Worm (Caenorhabditis elegans): ENCODE data around the gene eftu-2.

Gene eftu-2

DNA sequence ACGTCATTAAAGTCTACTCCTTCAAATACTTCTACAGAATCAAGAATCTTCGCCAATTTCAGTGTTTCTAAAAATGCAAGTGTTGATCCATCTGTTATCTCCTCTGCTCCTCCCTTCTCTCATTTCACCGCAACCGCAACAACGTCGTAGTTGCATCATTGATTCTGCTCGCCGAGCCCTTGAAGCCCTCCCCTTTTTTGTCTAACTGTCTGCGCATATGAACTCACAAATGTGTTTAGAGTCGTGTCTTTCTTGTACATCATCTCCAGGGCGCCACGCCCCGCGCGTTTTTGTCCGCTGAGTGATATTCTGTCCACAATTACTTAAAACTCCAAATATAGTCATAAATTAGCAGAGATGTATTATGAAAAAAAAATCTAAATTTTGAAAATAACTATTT is 21.4 kb upstream of the eftu-2 start:
- no peak for TF ChIP-seq zip-5 (tag; optimal IDR thresholded peaks at IDR 0.05)
- peak; percentile 29 for TF ChIP-seq ceh-31 (tag; optimal IDR thresholded peaks at IDR 0.05)
- peak; percentile 72 for TF ChIP-seq unc-42 (tag; optimal IDR thresholded peaks at IDR 0.05)
- TF ChIP-seq ama-1 (optimal IDR thresholded peaks at IDR 0.05) = no peak
- peak; percentile 0 for TF ChIP-seq tbx-2 (tag; optimal IDR thresholded peaks at IDR 0.05)

DNA sequence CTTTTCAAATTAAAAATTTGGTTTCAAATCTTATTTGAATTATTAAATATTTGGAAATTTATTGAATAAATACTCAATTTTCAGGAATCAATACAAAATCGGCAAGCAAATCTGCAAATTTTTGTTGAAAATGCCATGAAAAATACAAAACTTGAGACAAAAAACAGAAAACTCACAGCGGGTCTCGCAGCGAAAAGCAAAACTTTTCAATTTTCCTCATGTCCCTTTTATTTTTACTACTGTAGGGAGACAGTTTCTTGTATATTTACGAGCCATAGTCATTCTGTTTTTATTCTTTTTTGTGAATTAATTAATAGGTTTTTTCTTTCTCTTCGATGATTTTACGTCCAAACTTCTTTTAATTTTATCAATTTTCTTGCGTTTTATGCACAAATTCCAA is 20.9 kb upstream of the eftu-2 start:
- no peak for TF ChIP-seq K02D7.2 (tag; optimal IDR thresholded peaks at IDR 0.05)
- no peak for TF ChIP-seq ceh-30 (tag; optimal IDR thresholded peaks at IDR 0.05)
- no peak for TF ChIP-seq ceh-24 (tag; optimal IDR thresholded peaks at IDR 0.05)
- TF ChIP-seq lin-11 (tag; optimal IDR thresholded peaks at IDR 0.05) = no peak
- TF ChIP-seq npax-4 (tag; optimal IDR thresholded peaks at IDR 0.05) = no peak
- TF ChIP-seq ceh-31 (tag; optimal IDR thresholded peaks at IDR 0.05) = no peak
- no peak for TF ChIP-seq dve-1 (tag; optimal IDR thresholded peaks at IDR 0.05)

DNA sequence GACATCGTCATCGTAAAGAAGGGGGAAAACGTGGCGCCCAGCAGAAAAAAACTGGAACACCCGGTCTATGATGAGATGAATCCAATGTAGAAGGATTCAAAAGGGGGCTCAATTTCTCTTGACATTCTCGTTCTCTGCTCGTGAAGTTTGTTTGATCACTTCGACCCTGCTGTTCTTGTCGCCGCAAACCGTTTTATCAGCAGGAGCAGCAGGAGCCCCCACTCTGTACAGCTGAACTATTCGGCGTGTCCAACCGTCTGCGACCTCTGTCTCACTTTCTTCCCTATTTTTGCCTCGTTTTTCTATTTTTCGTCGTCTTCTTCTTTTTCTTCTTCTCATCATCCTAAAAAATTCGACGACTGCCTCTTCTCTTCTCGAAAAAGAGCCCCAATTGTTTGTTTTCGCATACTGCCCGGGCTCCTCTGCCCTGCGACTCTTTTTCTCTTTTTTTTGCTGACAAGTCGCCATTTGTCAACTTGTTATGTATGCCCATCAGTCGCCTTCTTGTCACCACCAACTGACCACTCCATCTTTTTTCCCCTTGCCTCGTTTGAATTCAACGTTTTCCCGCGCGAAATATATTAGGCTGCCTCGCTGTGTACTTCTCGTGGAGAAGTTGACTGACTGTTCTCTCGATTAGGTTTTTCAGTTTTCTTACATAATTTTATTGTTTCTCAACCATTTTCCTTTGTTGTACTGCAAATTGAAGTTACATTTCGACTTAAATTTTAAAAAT is 20.2 kb upstream of the eftu-2 start:
- TF ChIP-seq ets-4 (tag; optimal IDR thresholded peaks at IDR 0.05) = peak; percentile 0
- no peak for TF ChIP-seq tbx-7 (tag; optimal IDR thresholded peaks at IDR 0.05)
- TF ChIP-seq npax-4 (tag; optimal IDR thresholded peaks at IDR 0.05) = no peak
- peak; percentile 5 for TF ChIP-seq ceh-18 (tag; optimal IDR thresholded peaks at IDR 0.05)
- TF ChIP-seq mec-3 (tag; optimal IDR thresholded peaks at IDR 0.05; ENCODE audit: borderline replicate concordance) = peak; percentile 42
- TF ChIP-seq C08G9.2 (tag; optimal IDR thresholded peaks at IDR 0.05) = no peak
- peak; percentile 8 for TF ChIP-seq unc-42 (tag; optimal IDR thresholded peaks at IDR 0.05)
- peak; percentile 63 for TF ChIP-seq unc-55 (GFP tag; optimal IDR thresholded peaks at IDR 0.05)

DNA sequence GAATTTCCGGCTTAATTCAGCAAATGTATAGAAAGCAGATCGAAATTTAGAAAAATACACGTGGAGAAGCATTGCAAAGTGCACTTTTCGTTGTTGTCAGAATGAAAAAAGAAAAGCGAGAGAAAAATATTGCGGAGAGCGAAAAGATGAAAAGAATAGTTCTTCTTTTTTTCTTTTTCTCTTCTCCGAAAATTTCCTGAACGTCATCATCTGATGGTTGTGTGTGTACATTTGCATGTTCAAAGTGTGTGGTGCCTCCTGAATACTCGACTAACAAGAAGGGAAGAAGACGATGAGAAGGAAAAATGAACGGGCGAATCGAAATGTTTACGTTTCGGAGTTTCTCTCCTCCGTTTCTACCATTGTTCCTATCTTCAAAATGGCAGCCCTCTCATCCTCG is 19.3 kb upstream of the eftu-2 start:
- no peak for TF ChIP-seq ceh-9 (tag; optimal IDR thresholded peaks at IDR 0.05)
- no peak for TF ChIP-seq ref-2 (tag; optimal IDR thresholded peaks at IDR 0.05)
- no peak for TF ChIP-seq tbx-7 (tag; optimal IDR thresholded peaks at IDR 0.05)
- TF ChIP-seq ceh-22 (tag; optimal IDR thresholded peaks at IDR 0.05) = no peak
- no peak for TF ChIP-seq ttx-3 (tag; optimal IDR thresholded peaks at IDR 0.05)
- no peak for TF ChIP-seq C08G9.2 (tag; optimal IDR thresholded peaks at IDR 0.05)
- TF ChIP-seq nfya-1 (tag; optimal IDR thresholded peaks at IDR 0.05) = no peak

DNA sequence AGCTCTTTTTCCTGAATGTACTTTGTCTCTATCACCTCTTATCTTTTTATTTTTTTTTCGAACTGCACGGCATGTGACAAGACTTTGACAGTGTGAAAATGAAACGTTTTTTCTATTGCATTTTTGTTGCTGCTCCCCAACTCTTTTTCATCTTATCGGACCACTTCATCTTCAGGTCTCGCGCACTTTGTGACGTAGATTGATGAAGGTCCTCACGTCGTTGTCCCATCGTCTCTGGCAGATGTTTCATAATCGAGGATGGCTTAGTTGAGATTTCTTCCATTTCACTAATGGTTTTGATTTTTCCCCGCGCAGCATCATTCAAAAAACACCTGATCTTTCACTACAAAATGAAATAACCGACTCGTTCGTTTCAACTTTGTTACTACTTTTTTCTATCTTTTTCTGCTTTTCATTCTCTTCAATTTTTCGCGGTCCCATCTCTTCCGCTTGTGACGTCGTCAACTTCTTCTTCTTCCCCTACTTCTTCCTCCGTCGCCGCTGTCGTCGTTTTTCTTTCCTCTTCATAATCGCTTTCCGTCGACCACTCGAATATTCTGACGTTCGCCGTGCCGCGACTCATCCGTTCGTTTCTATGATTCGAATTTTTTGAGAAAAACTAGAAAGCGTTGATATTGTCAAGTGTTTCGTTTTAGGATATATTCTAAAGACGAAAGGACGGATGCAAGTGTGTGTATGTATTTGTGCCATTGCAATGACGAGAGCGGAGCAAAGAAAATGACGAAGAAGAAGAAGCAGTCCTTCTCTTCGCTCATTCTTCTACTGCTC is 18.0 kb upstream of the eftu-2 start, which contains the start of gene T04C9.2:
Gene T04C9.2 (plus strand): TSS at position 739 of the 789 bp plus-strand sequence.
- TF ChIP-seq fax-1 (tag; optimal IDR thresholded peaks at IDR 0.05) = no peak
- peak; percentile 51 for TF ChIP-seq unc-42 (tag; optimal IDR thresholded peaks at IDR 0.05)
- peak; percentile 47 for TF ChIP-seq unc-55 (GFP tag; optimal IDR thresholded peaks at IDR 0.05)
- no peak for TF ChIP-seq dve-1 (tag; optimal IDR thresholded peaks at IDR 0.05)

DNA sequence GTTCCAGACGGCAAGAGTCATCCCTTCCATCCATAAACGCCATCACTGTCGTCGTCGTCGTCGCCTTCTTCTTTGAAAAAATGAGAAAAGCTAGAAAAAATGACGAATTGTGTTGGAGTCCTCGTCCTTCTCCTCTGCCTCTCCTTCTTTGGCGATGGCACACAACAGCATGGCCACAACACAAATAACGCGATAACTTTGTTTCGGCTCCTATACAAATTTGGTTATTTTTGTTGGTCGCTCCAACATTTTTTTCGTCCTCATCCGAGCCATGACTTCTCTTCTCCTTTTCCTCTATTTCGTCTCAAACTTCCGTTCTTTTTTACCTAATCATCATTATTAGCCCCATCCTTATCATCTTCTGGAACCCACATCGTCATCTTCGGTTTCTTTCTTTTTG is 17.3 kb upstream of the eftu-2 start:
- TF ChIP-seq unc-42 (tag; optimal IDR thresholded peaks at IDR 0.05) (peak; percentile 98), rnt-1 (tag; optimal IDR thresholded peaks at IDR 0.05) (no peak), sdc-2 (tag; optimal IDR thresholded peaks at IDR 0.05) (no peak), sox-2 (GFP tag; IDR thresholded peaks at IDR 0.05) (no peak)

DNA sequence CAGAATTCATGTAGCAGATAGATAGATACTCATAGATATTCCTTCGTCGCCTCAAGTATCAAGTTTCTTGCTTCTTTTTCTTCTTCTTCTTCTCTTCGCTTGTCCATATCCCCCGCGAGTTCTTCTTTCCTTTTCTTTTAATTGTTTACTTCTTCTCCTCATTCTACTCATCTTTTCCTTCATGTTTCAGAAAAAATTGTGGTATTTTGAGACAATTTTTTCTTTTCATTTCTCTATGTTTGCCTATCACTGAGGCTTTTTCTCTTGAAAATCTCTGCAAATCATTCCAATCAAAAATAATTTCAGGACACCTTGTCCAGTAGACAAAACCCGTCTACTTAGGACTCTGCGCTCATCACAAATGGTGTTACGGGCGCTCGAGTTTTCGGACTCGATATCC is 16.4 kb upstream of the eftu-2 start, which contains the start of gene T04C9.1:
Gene T04C9.1 (plus strand): TSS at position 301 of the 400 bp plus-strand sequence.
- TF ChIP-seq unc-3 (GFP tag; conservative IDR thresholded peaks at IDR 0.05) (no peak), unc-3 (tag; optimal IDR thresholded peaks at IDR 0.05) (no peak), sdc-2 (tag; optimal IDR thresholded peaks at IDR 0.05) (no peak), dmd-4 (tag; optimal IDR thresholded peaks at IDR 0.05; ENCODE audit: borderline replicate concordance) (no peak), hlh-15 (tag; optimal IDR thresholded peaks at IDR 0.05) (no peak), hlh-8 (tag; optimal IDR thresholded peaks at IDR 0.05) (no peak), lin-11 (tag; optimal IDR thresholded peaks at IDR 0.05) (no peak), K02D7.2 (tag; optimal IDR thresholded peaks at IDR 0.05) (no peak), ceh-18 (tag; optimal IDR thresholded peaks at IDR 0.05) (no peak), pqm-1 (tag; optimal IDR thresholded peaks at IDR 0.05) (no peak), che-1 (tag; optimal IDR thresholded peaks at IDR 0.05) (no peak), ceh-2 (tag; optimal IDR thresholded peaks at IDR 0.05) (no peak), madf-2 (tag; optimal IDR thresholded peaks at IDR 0.05) (no peak), fkh-6 (tag; optimal IDR thresholded peaks at IDR 0.05) (no peak), nhr-11 (tag; optimal IDR thresholded peaks at IDR 0.05) (no peak), pha-2 (tag; optimal IDR thresholded peaks at IDR 0.05) (no peak), C08G9.2 (tag; optimal IDR thresholded peaks at IDR 0.05) (no peak), pat-9 (tag; optimal IDR thresholded peaks at IDR 0.05) (no peak)

All from whole organism, late embryonic.